Worm (Caenorhabditis elegans): ENCODE data around the gene cpt-6.

- no peak for TF ChIP-seq fkh-10 (GFP tag; optimal IDR thresholded peaks at IDR 0.05)
- TF ChIP-seq C38D4.7 (GFP tag; optimal IDR thresholded peaks at IDR 0.05) = no peak
- TF ChIP-seq sdc-2 (tag; optimal IDR thresholded peaks at IDR 0.05) = no peak
- TF ChIP-seq nhr-11 (tag; optimal IDR thresholded peaks at IDR 0.05) = no peak
- TF ChIP-seq ceh-34 (tag; optimal IDR thresholded peaks at IDR 0.05) = no peak
- no peak for TF ChIP-seq ama-1 (optimal IDR thresholded peaks at IDR 0.05)
- TF ChIP-seq mec-3 (tag; optimal IDR thresholded peaks at IDR 0.05; ENCODE audit: borderline replicate concordance) = no peak
- no peak for TF ChIP-seq rnt-1 (tag; optimal IDR thresholded peaks at IDR 0.05)
- no peak for TF ChIP-seq ceh-9 (tag; optimal IDR thresholded peaks at IDR 0.05)
- TF ChIP-seq hlh-30 (tag; optimal IDR thresholded peaks at IDR 0.05; ENCODE audit: insufficient read depth) = no peak
- TF ChIP-seq pha-2 (tag; optimal IDR thresholded peaks at IDR 0.05) = no peak
- no peak for TF ChIP-seq sox-4 (tag; optimal IDR thresholded peaks at IDR 0.05)
- TF ChIP-seq eyg-1 (tag; optimal IDR thresholded peaks at IDR 0.05) = no peak
- TF ChIP-seq ceh-2 (tag; optimal IDR thresholded peaks at IDR 0.05) = no peak
Observed at ce11 chrV:6518225-6518396, 24.4 kb upstream of the cpt-6 start, which contains the start of gene F46E10.3.

All from whole organism, late embryonic.